Worm (Caenorhabditis elegans): Measurements from ENCODE around the gene larp-1.

Gene larp-1

ce11 chrIII:5018116-5018689, 753 bp upstream of the larp-1 start, which contains the start of gene wip-1 (continued):
- TF ChIP-seq nhr-20 (tag; optimal IDR thresholded peaks at IDR 0.05) (peak; percentile 99), ztf-4 (tag; optimal IDR thresholded peaks at IDR 0.05) (peak; percentile 98), dpl-1 (GFP tag; optimal IDR thresholded peaks at IDR 0.05) (peak; percentile 91 to 94 (median 92)), hpl-2 (GFP tag; optimal IDR thresholded peaks at IDR 0.05) (peak; percentile 90), pqm-1 (tag; optimal IDR thresholded peaks at IDR 0.05) (peak; percentile 37), zag-1 (tag; optimal IDR thresholded peaks at IDR 0.05) (peak; percentile 57), aly-2 (tag; optimal IDR thresholded peaks at IDR 0.05) (peak; percentile 88), swsn-7 (tag; optimal IDR thresholded peaks at IDR 0.05) (peak; percentile 99), nhr-19 (GFP tag; conservative IDR thresholded peaks at IDR 0.05) (peak; percentile 98), dsc-1 (tag; optimal IDR thresholded peaks at IDR 0.05) (peak; percentile 98), efl-3 (GFP tag; optimal IDR thresholded peaks at IDR 0.05) (peak; percentile 84), nhr-28 (tag; optimal IDR thresholded peaks at IDR 0.05) (no peak), mab-9 (GFP tag; IDR thresholded peaks at IDR 0.05) (peak; percentile 89), nhr-77 (tag; optimal IDR thresholded peaks at IDR 0.05) (peak; percentile 97), pag-3 (tag; optimal IDR thresholded peaks at IDR 0.05; ENCODE audit: borderline replicate concordance, insufficient read depth) (peak; percentile 44), skn-1 (tag; optimal IDR thresholded peaks at IDR 0.05) (peak; percentile 94), ztf-11 (tag; optimal IDR thresholded peaks at IDR 0.05) (peak in 1 of 2 experiments; percentile 95), tbx-2 (tag; optimal IDR thresholded peaks at IDR 0.05) (peak; percentile 99), efl-1 (optimal IDR thresholded peaks at IDR 0.05) (peak; percentile 94 to 95), efl-1 (GFP tag; optimal IDR thresholded peaks at IDR 0.05 in 1 of 2) (peak; percentile 86 to 99), grh-1 (GFP tag; IDR thresholded peaks at IDR 0.05) (peak; percentile 97), nhr-90 (tag; optimal IDR thresholded peaks at IDR 0.05; ENCODE audit: poor library complexity) (peak; percentile 99), pax-3 (tag; optimal IDR thresholded peaks at IDR 0.05) (peak; percentile 94), nhr-85 (tag) (peak; percentile 99), snu-23 (GFP tag; optimal IDR thresholded peaks at IDR 0.05) (peak; percentile 99), nhr-11 (tag; optimal IDR thresholded peaks at IDR 0.05) (peak; percentile 83), aha-1 (tag; optimal IDR thresholded peaks at IDR 0.05) (peak; percentile 96), ceh-82 (tag; optimal IDR thresholded peaks at IDR 0.05) (peak; percentile 96 to 99 (median 97)), rnt-1 (tag; optimal IDR thresholded peaks at IDR 0.05) (peak; percentile 98), C34B4.2 (tag; optimal IDR thresholded peaks at IDR 0.05) (peak; percentile 34), ama-1 (optimal IDR thresholded peaks at IDR 0.05) (peak; percentile 73), nhr-71 (tag; optimal IDR thresholded peaks at IDR 0.05) (peak; percentile 99), lin-15B (tag; optimal IDR thresholded peaks at IDR 0.05) (peak; percentile 84), nhr-237 (tag; optimal IDR thresholded peaks at IDR 0.05) (peak; percentile 94), fkh-4 (tag; optimal IDR thresholded peaks at IDR 0.05; ENCODE audit: borderline replicate concordance) (peak; percentile 62), xbp-1 (tag; optimal IDR thresholded peaks at IDR 0.05) (peak; percentile 98), ceh-63 (GFP tag; optimal IDR thresholded peaks at IDR 0.05) (no peak), hlh-4 (tag; optimal IDR thresholded peaks at IDR 0.05) (no peak), ceh-88 (GFP tag; IDR thresholded peaks at IDR 0.05) (peak; percentile 95), sox-4 (tag; optimal IDR thresholded peaks at IDR 0.05) (peak; percentile 93), elt-3 (tag; optimal IDR thresholded peaks at IDR 0.05) (peak in 5 of 6 experiments; percentile 48 to 96 (median 90)), egl-27 (tag; optimal IDR thresholded peaks at IDR 0.05) (peak; percentile 12 to 18), jun-1 (tag; optimal IDR thresholded peaks at IDR 0.05) (peak; percentile 97), F16B12.6 (tag; optimal IDR thresholded peaks at IDR 0.05) (peak; percentile 71), snpc-4 (tag; optimal IDR thresholded peaks at IDR 0.05) (peak; percentile 92), hlh-17 (GFP tag; optimal IDR thresholded peaks at IDR 0.05; ENCODE audit: borderline replicate concordance) (no peak), C16A3.4 (tag; optimal IDR thresholded peaks at IDR 0.05) (peak; percentile 99), ceh-8 (GFP tag; optimal IDR thresholded peaks at IDR 0.05) (peak; percentile 95), elt-2 (tag; optimal IDR thresholded peaks at IDR 0.05) (peak; percentile 91), ets-5 (GFP tag; IDR thresholded peaks at IDR 0.05) (no peak), sup-37 (GFP tag; optimal IDR thresholded peaks at IDR 0.05) (peak; percentile 93), lir-3 (tag; optimal IDR thresholded peaks at IDR 0.05; ENCODE audit: poor library complexity) (peak; percentile 91)

Data from whole organism, L1 larva.